Fruit fly (Drosophila melanogaster) whole organism, embryonic: Measurements from ENCODE around the gene Gbeta76C.
A peak's percentile ranks its signal among the peaks of the same experiment; 100 is the strongest.

Source experiments
- Awh ChIP-seq: fragments of 200-800 bp; sonication (Bioruptor generic); IDR thresholded peaks from 2 replicates; pipeline ENCODE4, ENCODE4 v1.3.6; 2022; ENCODE audit warnings: missing biosample characterization, missing genetic modification characterization
- Blimp-1 ChIP-seq: fragments of 200-800 bp; sonication (Bioruptor generic); optimal IDR thresholded peaks from 3 replicates; lab custom pipeline; 2018; ENCODE audit warnings: missing biosample characterization, missing genetic modification characterization, mild to moderate bottlenecking, moderate library complexity, missing genetic modification reagents
- CG10267 ChIP-seq: fragments of 200-800 bp; sonication (Bioruptor generic); optimal IDR thresholded peaks from 2 replicates; lab custom pipeline; 2018; ENCODE audit warnings: missing biosample characterization, mild to moderate bottlenecking, missing genetic modification characterization, moderate library complexity
- CG11504 ChIP-seq: fragments of 200-800 bp; sonication (Bioruptor generic); optimal IDR thresholded peaks from 3 replicates; lab custom pipeline; 2019; ENCODE audit warnings: missing biosample characterization, mild to moderate bottlenecking, missing genetic modification characterization, moderate library complexity
- CG12391 ChIP-seq: fragments of 200-800 bp; sonication (Bioruptor generic); optimal IDR thresholded peaks from 3 replicates; lab custom pipeline; 2018; ENCODE audit warnings: missing biosample characterization, mild to moderate bottlenecking, missing genetic modification characterization, moderate library complexity
- CG12942 ChIP-seq: fragments of 200-800 bp; sonication (Bioruptor generic); optimal IDR thresholded peaks from 3 replicates; lab custom pipeline; 2016; ENCODE audit warnings: missing biosample characterization, missing genetic modification characterization
- CG13424 ChIP-seq: fragments of 200-800 bp; sonication (Bioruptor generic); optimal IDR thresholded peaks from 2 replicates; lab custom pipeline; 2019; ENCODE audit warnings: missing biosample characterization, mild to moderate bottlenecking, missing genetic modification characterization, moderate library complexity
- CG13894 ChIP-seq: fragments of 200-800 bp; sonication (Bioruptor generic); optimal IDR thresholded peaks from 3 replicates; lab custom pipeline; 2018; ENCODE audit warnings: missing biosample characterization, mild to moderate bottlenecking, missing genetic modification characterization, moderate library complexity
- CG14441 ChIP-seq: fragments of 200-800 bp; sonication (Bioruptor generic); IDR thresholded peaks from 2 replicates; pipeline ENCODE4 v1.3.6; 2022; ENCODE audit warnings: missing biosample characterization, missing genetic modification characterization
- CG15696 ChIP-seq: fragments of 200-800 bp; sonication (Bioruptor generic); optimal IDR thresholded peaks from 2 replicates; lab custom pipeline; 2019; ENCODE audit warnings: missing biosample characterization, mild to moderate bottlenecking, missing genetic modification characterization, moderate library complexity
- CG17328 ChIP-seq: fragments of 200-800 bp; sonication (Bioruptor generic); IDR thresholded peaks from 2 replicates; pipeline ENCODE4 v1.3.6; 2022; ENCODE audit warnings: missing biosample characterization, missing genetic modification characterization
- CG17361 ChIP-seq: fragments of 200-800 bp; sonication (Bioruptor generic); IDR thresholded peaks from 3 replicates; pipeline ENCODE4 v1.3.6; 2022; ENCODE audit warnings: missing biosample characterization, missing genetic modification characterization
- CG17612 ChIP-seq: fragments of 200-800 bp; sonication (Bioruptor generic); IDR thresholded peaks from 2 replicates; pipeline ENCODE4 v1.3.6; 2022; ENCODE audit warnings: missing biosample characterization, missing genetic modification characterization
- CG18599 ChIP-seq: fragments of 200-800 bp; sonication (Bioruptor generic); optimal IDR thresholded peaks from 3 replicates; lab custom pipeline; 2017; ENCODE audit warnings: missing biosample characterization, missing genetic modification characterization, mild to moderate bottlenecking, moderate library complexity, missing genetic modification reagents
- CG18764 ChIP-seq: fragments of 200-800 bp; sonication (Bioruptor generic); optimal IDR thresholded peaks from 3 replicates; lab custom pipeline; 2016; ENCODE audit warnings: missing biosample characterization, missing genetic modification characterization
- CG30403 ChIP-seq: fragments of 200-800 bp; sonication (Bioruptor generic); optimal IDR thresholded peaks from 3 replicates; lab custom pipeline; 2016; ENCODE audit warnings: missing biosample characterization, missing genetic modification characterization
- CG4730 ChIP-seq: fragments of 200-800 bp; sonication (Bioruptor generic); IDR thresholded peaks from 2 replicates; pipeline ENCODE4 v1.3.6; 2022; ENCODE audit warnings: missing biosample characterization, missing genetic modification characterization
- CG6175 ChIP-seq: fragments of 200-800 bp; sonication (Bioruptor generic); IDR thresholded peaks from 3 replicates; pipeline ENCODE4 v1.3.6; 2022; ENCODE audit warnings: missing biosample characterization, missing genetic modification characterization
- CG6689 ChIP-seq: fragments of 200-800 bp; sonication (Bioruptor generic); IDR thresholded peaks from 2 replicates; pipeline ENCODE4 v1.3.6; 2022; ENCODE audit warnings: missing biosample characterization, missing genetic modification characterization
- CG8478 ChIP-seq: fragments of >200 bp; optimal IDR thresholded peaks from 2 replicates; lab custom pipeline; 2018
- CG8924 ChIP-seq: fragments of 200-800 bp; optimal IDR thresholded peaks from 3 replicates; lab custom pipeline; 2019; ENCODE audit warnings: missing biosample characterization, mild to moderate bottlenecking, missing genetic modification characterization, moderate library complexity
- CoRest ChIP-seq: fragments of 200-800 bp; sonication (Bioruptor generic); optimal IDR thresholded peaks from 3 replicates; lab custom pipeline; 2018; ENCODE audit warnings: missing biosample characterization, mild to moderate bottlenecking, missing genetic modification characterization, moderate library complexity
- E2f2 ChIP-seq: fragments of 200-800 bp; sonication (Bioruptor generic); IDR thresholded peaks from 2 replicates; pipeline ENCODE4 v1.3.6; 2022; ENCODE audit warnings: missing biosample characterization, missing genetic modification characterization
- Gug ChIP-seq: fragments of 200-800 bp; sonication (Bioruptor generic); IDR thresholded peaks from 4 replicates; pipeline ENCODE4 v1.3.6; 2022; ENCODE audit warnings: missing biosample characterization, missing genetic modification characterization
- HLH3B ChIP-seq: fragments of 200-800 bp; sonication (Bioruptor generic); IDR thresholded peaks from 2 replicates; pipeline ENCODE4 v1.3.6; 2022; ENCODE audit warnings: missing biosample characterization, missing genetic modification characterization
- HLHmδ ChIP-seq: fragments of 200-800 bp; sonication (Bioruptor generic); optimal IDR thresholded peaks from 2 replicates; lab custom pipeline; 2018; ENCODE audit warnings: missing biosample characterization, mild to moderate bottlenecking, missing genetic modification characterization, moderate library complexity
- Hr3 ChIP-seq: fragments of 200-800 bp; sonication (Bioruptor generic); optimal IDR thresholded peaks from 3 replicates; lab custom pipeline; 2016; ENCODE audit warnings: missing biosample characterization, missing genetic modification characterization
- Kr ChIP-seq: fragments of 200-800 bp; sonication (Bioruptor generic); optimal IDR thresholded peaks from 2 replicates; lab custom pipeline; 2017; ENCODE audit warnings: missing biosample characterization, mild to moderate bottlenecking, missing genetic modification characterization
- Mrtf ChIP-seq: fragments of 200-800 bp; sonication (Bioruptor generic); IDR thresholded peaks from 3 replicates; pipeline ENCODE4 v1.3.6; 2022; ENCODE audit warnings: missing biosample characterization, missing genetic modification characterization
- PHDP ChIP-seq: fragments of 200-800 bp; sonication (Bioruptor generic); optimal IDR thresholded peaks from 3 replicates; lab custom pipeline; 2018; ENCODE audit warnings: missing biosample characterization, mild to moderate bottlenecking, missing genetic modification characterization, moderate library complexity
- Ptx1 ChIP-seq: fragments of 200-800 bp; sonication (Bioruptor generic); IDR thresholded peaks from 2 replicates; pipeline ENCODE4 v1.3.6; 2022; ENCODE audit warnings: missing biosample characterization, missing genetic modification characterization
- Ssrp ChIP-seq: fragments of 200-800 bp; sonication (Bioruptor generic); optimal IDR thresholded peaks from 2 replicates; lab custom pipeline; 2018; ENCODE audit warnings: missing biosample characterization, mild to moderate bottlenecking, missing genetic modification characterization, moderate library complexity
- Xbp1 ChIP-seq: fragments of 200-800 bp; sonication (Bioruptor generic); optimal IDR thresholded peaks from 3 replicates; lab custom pipeline; 2016; ENCODE audit warnings: missing biosample characterization, mild to moderate bottlenecking, missing genetic modification characterization
- Xrp1 ChIP-seq: fragments of 200-800 bp; sonication (Bioruptor generic); IDR thresholded peaks from 2 replicates; pipeline ENCODE4 v1.3.6; 2022; ENCODE audit warnings: missing biosample characterization, missing genetic modification characterization
- YL-1 ChIP-seq: fragments of 200-800 bp; sonication (Bioruptor generic); optimal IDR thresholded peaks from 3 replicates; lab custom pipeline; 2017; ENCODE audit warnings: missing biosample characterization, mild to moderate bottlenecking, missing genetic modification characterization
- ci ChIP-seq: fragments of 200-800 bp; sonication (Bioruptor generic); IDR thresholded peaks from 3 replicates; pipeline ENCODE4 v1.3.6; 2022; ENCODE audit warnings: missing biosample characterization, missing genetic modification characterization
- crc ChIP-seq: fragments of 200-800 bp; sonication (Bioruptor generic); optimal IDR thresholded peaks from 2 replicates; lab custom pipeline; 2016; ENCODE audit warnings: missing biosample characterization, missing genetic modification characterization
- dmrt99B ChIP-seq: fragments of 200-800 bp; sonication (Bioruptor generic); optimal IDR thresholded peaks from 2 replicates; lab custom pipeline; 2018; ENCODE audit warnings: missing biosample characterization, mild to moderate bottlenecking, missing genetic modification characterization, moderate library complexity
- dpn ChIP-seq, 2 experiments: fragments of 200-800 bp; sonication (Bioruptor generic); optimal IDR thresholded peaks; 3 replicates each; lab custom pipeline; 2016; ENCODE audit warnings: missing biosample characterization in 2 of 2, missing genetic modification characterization in 2 of 2
- ems ChIP-seq: fragments of 200-800 bp; sonication (Bioruptor generic); optimal IDR thresholded peaks from 3 replicates; lab custom pipeline; 2016; ENCODE audit warnings: missing biosample characterization, missing genetic modification characterization
- gem ChIP-seq: fragments of 200-800 bp; sonication (Bioruptor generic); optimal IDR thresholded peaks from 2 replicates; lab custom pipeline; 2019; ENCODE audit warnings: missing biosample characterization, mild to moderate bottlenecking, missing genetic modification characterization, moderate library complexity
- hkb ChIP-seq, 2 experiments: fragments of 200-800 bp in 1 of 2; fragments of >200 bp in 1 of 2; sonication (Bioruptor generic) in 1 of 2; IDR thresholded peaks in 1 of 2; optimal IDR thresholded peaks in 1 of 2; 2 replicates each; pipeline versions ENCODE4 v1.3.6 to Lab custom; 2017 to 2022; ENCODE audit warnings: missing biosample characterization in 1 of 2, missing genetic modification characterization in 1 of 2
- hth ChIP-seq: fragments of >200 bp; optimal IDR thresholded peaks from 2 replicates; lab custom pipeline; 2017; ENCODE audit warnings: inconsistent platforms
- nmo ChIP-seq: fragments of 200-800 bp; sonication (Bioruptor generic); optimal IDR thresholded peaks from 2 replicates; lab custom pipeline; 2018; ENCODE audit warnings: missing biosample characterization, mild to moderate bottlenecking, missing genetic modification characterization, moderate library complexity
- ranshi ChIP-seq: fragments of 200-800 bp; sonication (Bioruptor generic); IDR thresholded peaks from 2 replicates; pipeline ENCODE4 v1.3.6; 2022; ENCODE audit warnings: missing biosample characterization, missing genetic modification characterization
- sd ChIP-seq: fragments of 200-800 bp; sonication (Bioruptor generic); optimal IDR thresholded peaks from 3 replicates; lab custom pipeline; 2018; ENCODE audit warnings: missing biosample characterization, mild to moderate bottlenecking, missing genetic modification characterization, moderate library complexity
- sens ChIP-seq: fragments of 200-800 bp; sonication (Bioruptor generic); peaks from one replicate; lab custom pipeline; 2016; ENCODE audit warnings: missing biosample characterization, missing genetic modification characterization
- slbo ChIP-seq: fragments of 200-800 bp; sonication (Bioruptor generic); IDR thresholded peaks from 2 replicates; pipeline ENCODE4 v1.3.6; 2022; ENCODE audit warnings: missing biosample characterization, missing genetic modification characterization
- tap ChIP-seq: fragments of 200-800 bp; optimal IDR thresholded peaks from 3 replicates; lab custom pipeline; 2019; ENCODE audit warnings: missing biosample characterization, mild to moderate bottlenecking, missing genetic modification characterization, moderate library complexity
- tin ChIP-seq: fragments of 200-800 bp; sonication (Bioruptor generic); optimal IDR thresholded peaks from 3 replicates; lab custom pipeline; 2016; ENCODE audit warnings: missing biosample characterization, missing genetic modification characterization
- twi ChIP-seq: fragments of 200-800 bp; optimal IDR thresholded peaks from 2 replicates; lab custom pipeline; 2019; ENCODE audit warnings: missing biosample characterization, mild to moderate bottlenecking, missing genetic modification characterization, moderate library complexity

Gene Gbeta76C

DNA sequence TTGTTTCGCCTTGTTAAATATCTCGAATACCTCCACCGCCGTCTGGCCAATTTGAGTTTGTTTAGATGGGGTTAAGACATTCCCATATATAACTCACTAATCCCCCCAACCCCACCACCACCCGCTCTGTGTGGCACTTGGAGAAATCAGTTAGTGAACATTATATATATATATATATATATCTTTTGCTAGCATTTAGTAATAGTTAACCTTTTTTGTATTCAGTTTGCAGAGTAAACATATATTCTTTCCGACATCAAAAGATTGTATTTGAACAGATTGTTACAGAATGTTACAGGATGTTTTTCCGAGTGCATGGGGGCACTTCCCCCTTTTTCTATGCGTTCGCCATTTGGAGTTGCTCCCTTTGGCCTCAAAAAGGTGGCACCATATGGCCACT is 16.9 kb upstream of the Gbeta76C start (continued):
- TF ChIP-seq nmo (GFP tag; lab: Kevin White, UChicago) (peak; percentile 49), CG4730 (no peak), HLHmδ (GFP tag; lab: Kevin White, UChicago) (no peak), PHDP (tag; lab: Kevin White, UChicago) (peak; percentile 10), CG30403 (GFP tag; lab: Kevin White, UChicago) (peak; percentile 23), dpn (GFP tag; optimal IDR thresholded peaks at IDR 0.05; lab: Kevin White, UChicago) (no peak), ci (peak; percentile 77), CG10267 (tag; lab: Kevin White, UChicago) (peak; percentile 30), CG11504 (peak; percentile 60), HLH3B (GFP tag; lab: Robert Waterston, UW) (peak; percentile 63), CG13424 (tag; lab: Kevin White, UChicago) (peak; percentile 38), Hr3 (GFP tag; lab: Kevin White, UChicago) (peak; percentile 22), CG18764 (GFP tag; lab: Kevin White, UChicago) (no peak), Gug (GFP tag; lab: Robert Waterston, UW) (no peak), CoRest (peak; percentile 41), tin (GFP tag; lab: Kevin White, UChicago) (peak; percentile 44), hkb (optimal IDR thresholded peaks at IDR 0.05; lab: Kevin White, UChicago) (no peak), hkb (GFP tag; IDR thresholded peaks at IDR 0.05; lab: Robert Waterston, UW) (peak; percentile 69), CG13894 (tag; lab: Kevin White, UChicago) (no peak), sd (tag; lab: Kevin White, UChicago) (peak; percentile 11), Ssrp (tag; lab: Kevin White, UChicago) (peak; percentile 35), sens (GFP tag; lab: Kevin White, UChicago) (peak; percentile 66), CG17328 (GFP tag; lab: Robert Waterston, UW) (peak; percentile 39; the same call in 1 of the 2 replicates), tap (tag; lab: Kevin White, UChicago) (peak; percentile 13), CG8478 (no peak), Blimp-1 (GFP tag; lab: Kevin White, UChicago) (peak; percentile 68), CG8924 (tag; lab: Kevin White, UChicago) (peak; percentile 33), CG17361 (GFP tag; lab: Robert Waterston, UW) (peak; percentile 50; the same call in 2 of the 3 replicates), CG6689 (GFP tag; lab: Robert Waterston, UW) (peak; percentile 61), Awh (GFP tag; lab: Robert Waterston, UW) (0 out of 2 replicates have a peak, but pooled peaks have one; percentile 28), YL-1 (GFP tag; lab: Kevin White, UChicago) (no peak), slbo (peak; percentile 34; the same call in 1 of the 2 replicates), CG6175 (GFP tag; lab: Robert Waterston, UW) (no peak), CG18599 (GFP tag; lab: Kevin White, UChicago) (peak; percentile 23), dmrt99B (tag; lab: Kevin White, UChicago) (peak; percentile 64), ems (GFP tag; lab: Kevin White, UChicago) (no peak), Xrp1 (peak; percentile 68), CG15696 (no peak), CG14441 (0 out of 2 replicates have a peak, but pooled peaks have one; percentile 13), hth (no peak), ranshi (GFP tag; lab: Robert Waterston, UW) (peak; percentile 48; the same call in 1 of the 2 replicates), CG12942 (GFP tag; lab: Kevin White, UChicago) (peak; percentile 9), CG17612 (GFP tag; lab: Robert Waterston, UW) (no peak), Ptx1 (GFP tag; lab: Robert Waterston, UW) (peak; percentile 58), E2f2 (GFP tag; lab: Robert Waterston, UW) (0 out of 2 replicates have a peak, but pooled peaks have one; percentile 21), Xbp1 (GFP tag; lab: Kevin White, UChicago) (peak; percentile 4), Mrtf (GFP tag; lab: Robert Waterston, UW) (peak; percentile 41; the same call in 1 of the 3 replicates), twi (tag; lab: Kevin White, UChicago) (peak; percentile 29), Kr (GFP tag; lab: Kevin White, UChicago) (no peak), crc (GFP tag; lab: Kevin White, UChicago) (no peak), gem (tag; lab: Kevin White, UChicago) (peak; percentile 67), CG12391 (tag; lab: Kevin White, UChicago) (peak; percentile 50)
